Fruit fly (Drosophila melanogaster): Measurements from ENCODE around the gene w.

- TF ChIP-seq gl (tag; optimal IDR thresholded peaks at IDR 0.05) = no peak
- no peak for TF ChIP-seq EcR (GFP tag; optimal IDR thresholded peaks at IDR 0.05)
Measured at dm6 chrX:2814423-2814822, 18.2 kb upstream of the w start.
